Fruit fly (Drosophila melanogaster): ENCODE results near the gene Atg16.

DNA sequence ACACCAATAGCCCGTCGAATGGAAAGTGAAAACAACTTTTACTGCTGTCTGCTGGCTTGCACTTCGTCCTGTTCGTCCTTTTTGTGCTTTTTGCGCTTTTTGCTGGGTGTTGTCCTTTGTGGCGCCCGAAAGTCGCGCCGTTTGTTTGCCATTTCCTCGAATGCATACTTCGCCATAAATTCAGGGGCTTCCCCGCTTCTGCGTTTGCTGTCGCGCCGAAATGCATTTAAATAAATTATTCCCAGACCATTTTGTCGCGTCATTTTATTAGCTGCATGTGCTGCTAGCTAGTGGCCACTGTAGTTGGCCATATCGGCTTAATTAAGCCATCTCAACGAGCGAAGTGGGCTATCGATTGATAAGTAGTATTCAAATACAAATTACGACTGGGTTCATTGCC is 49.7 kb downstream of the Atg16 start:
- TF ChIP-seq CG15710 (tag; optimal IDR thresholded peaks at IDR 0.05) (no peak), Pif1A (GFP tag; optimal IDR thresholded peaks at IDR 0.05) (no peak), Snoo (tag; optimal IDR thresholded peaks at IDR 0.05) (no peak), CG8159 (tag; optimal IDR thresholded peaks at IDR 0.05) (no peak), CG8301 (tag; optimal IDR thresholded peaks at IDR 0.05) (no peak), Ets98B (GFP tag; IDR thresholded peaks at IDR 0.05) (no peak), CG12605 (GFP tag; IDR thresholded peaks at IDR 0.05) (no peak), rn (GFP tag; IDR thresholded peaks at IDR 0.05) (no peak), Pif1B (GFP tag; optimal IDR thresholded peaks at IDR 0.05) (no peak)

Data from whole organism, pupa.